Worm (Caenorhabditis elegans) whole organism, L2 larva: ENCODE data around the gene fbxa-15.
A peak's percentile ranks its signal among the peaks of the same experiment; 100 is the strongest.

ENCODE experiments used
- F13H6.1 ChIP-seq: sonication (generic microtip); optimal IDR thresholded peaks from 2 replicates; lab custom pipeline; 2016; ENCODE audit warnings: missing genetic modification characterization, missing compliant biosample characterization
- R02D3.7 ChIP-seq: fragments of 150-350 bp; optimal IDR thresholded peaks from 2 replicates; lab custom pipeline; 2014; ENCODE audit warnings: missing biosample characterization, missing genetic modification characterization
- Y55F3AM.14 ChIP-seq: fragments of 200-800 bp; sonication (Bioruptor generic); optimal IDR thresholded peaks from 2 replicates; lab custom pipeline; 2018; ENCODE audit warnings: mild to moderate bottlenecking, missing genetic modification characterization, missing compliant biosample characterization
- ZK546.5 ChIP-seq: sonication (generic microtip); optimal IDR thresholded peaks from 2 replicates; lab custom pipeline; 2017; ENCODE audit warnings: missing biosample characterization, missing genetic modification characterization
- alr-1 ChIP-seq: fragments of 150-350 bp; optimal IDR thresholded peaks from 2 replicates; lab custom pipeline; 2014; ENCODE audit warnings: missing biosample characterization, missing genetic modification characterization
- aly-2 ChIP-seq: fragments of 150-350 bp; optimal IDR thresholded peaks from 2 replicates; lab custom pipeline; 2014; ENCODE audit warnings: missing biosample characterization, missing genetic modification characterization
- ama-1 ChIP-seq: fragments of 150-350 bp; optimal IDR thresholded peaks from 2 replicates; lab custom pipeline; 2018; ENCODE audit warnings: inconsistent platforms
- blmp-1 ChIP-seq: sonication (generic microtip); optimal IDR thresholded peaks from 2 replicates; lab custom pipeline; 2017; ENCODE audit warnings: missing genetic modification characterization, mild to moderate bottlenecking, missing compliant biosample characterization, antibody characterized with exemption, moderate library complexity; ENCODE audit not compliant: insufficient read depth
- ceh-16 ChIP-seq: fragments of 150-350 bp; optimal IDR thresholded peaks from 2 replicates; lab custom pipeline; 2014; ENCODE audit warnings: missing biosample characterization, missing genetic modification characterization
- ceh-82 ChIP-seq: fragments of 150-350 bp; optimal IDR thresholded peaks from 2 replicates; lab custom pipeline; 2014; ENCODE audit warnings: missing biosample characterization, missing genetic modification characterization
- crh-2 ChIP-seq: sonication (generic microtip); optimal IDR thresholded peaks from 2 replicates; lab custom pipeline; 2017; ENCODE audit warnings: missing biosample characterization, missing genetic modification characterization
- dmd-4 ChIP-seq: sonication (generic microtip); optimal IDR thresholded peaks from 2 replicates; lab custom pipeline; 2017; ENCODE audit warnings: missing biosample characterization, missing genetic modification characterization
- egl-27 ChIP-seq: sonication (generic microtip); optimal IDR thresholded peaks from 3 replicates; lab custom pipeline; 2017; ENCODE audit warnings: missing biosample characterization, missing genetic modification reagents, missing genetic modification characterization
- fos-1 ChIP-seq: fragments of 150-350 bp; optimal IDR thresholded peaks from 2 replicates; lab custom pipeline; 2014; ENCODE audit warnings: missing biosample characterization, missing genetic modification characterization
- lin-11 ChIP-seq: fragments of 150-350 bp; sonication (generic microtip); optimal IDR thresholded peaks from 2 replicates; lab custom pipeline; 2014; ENCODE audit warnings: missing biosample characterization, missing genetic modification characterization, inconsistent platforms, mixed read lengths
- lsy-2 ChIP-seq, 2 experiments: fragments of 150-350 bp in 1 of 2; sonication (generic microtip) in 1 of 2; optimal IDR thresholded peaks; 2 replicates each; lab custom pipeline; 2014 to 2017; ENCODE audit warnings: missing biosample characterization in 2 of 2, missing genetic modification characterization in 2 of 2
- mab-5 ChIP-seq: fragments of 150-350 bp; optimal IDR thresholded peaks from 2 replicates; lab custom pipeline; 2014; ENCODE audit warnings: missing biosample characterization, missing genetic modification characterization
- mdl-1 ChIP-seq, 2 experiments: fragments of 150-350 bp in 1 of 2; sonication (generic microtip) in 1 of 2; optimal IDR thresholded peaks; 2 replicates each; lab custom pipeline; 2017; ENCODE audit warnings: missing biosample characterization in 2 of 2, missing genetic modification characterization in 2 of 2
- nhr-10 ChIP-seq: sonication (generic microtip); optimal IDR thresholded peaks from 2 replicates; lab custom pipeline; 2017; ENCODE audit warnings: missing biosample characterization, missing genetic modification characterization
- nhr-11 ChIP-seq: fragments of 150-350 bp; optimal IDR thresholded peaks from 2 replicates; lab custom pipeline; 2014; ENCODE audit warnings: missing biosample characterization, missing genetic modification characterization
- nhr-12 ChIP-seq: fragments of 150-350 bp; optimal IDR thresholded peaks from 2 replicates; lab custom pipeline; 2014; ENCODE audit warnings: missing biosample characterization, missing genetic modification characterization
- nhr-21 ChIP-seq: fragments of 150-350 bp; optimal IDR thresholded peaks from 2 replicates; lab custom pipeline; 2014; ENCODE audit warnings: missing biosample characterization, missing genetic modification characterization
- nhr-25 ChIP-seq: fragments of 150-350 bp; sonication (generic microtip); optimal IDR thresholded peaks from 3 replicates; lab custom pipeline; 2014; ENCODE audit warnings: missing biosample characterization, missing genetic modification characterization
- sma-9 ChIP-seq, 2 experiments: fragments of 150-350 bp in 1 of 2; sonication (generic microtip) in 1 of 2; optimal IDR thresholded peaks; 2 replicates each; lab custom pipeline; 2014 to 2016; ENCODE audit warnings: missing genetic modification characterization in 2 of 2, mild to moderate bottlenecking in 1 of 2, missing biosample characterization in 1 of 2, missing compliant biosample characterization in 1 of 2, missing genetic modification reagents in 1 of 2, moderate library complexity in 1 of 2
- snpc-4 ChIP-seq: fragments of 150-350 bp; optimal IDR thresholded peaks from 2 replicates; lab custom pipeline; 2014; ENCODE audit warnings: missing biosample characterization, missing genetic modification characterization
- unc-55 ChIP-seq: fragments of 150-350 bp; sonication (generic microtip); optimal IDR thresholded peaks from 3 replicates; lab custom pipeline; 2014; ENCODE audit warnings: missing biosample characterization, missing genetic modification reagents, missing genetic modification characterization
- ztf-1 ChIP-seq: fragments of 200-800 bp; sonication (Bioruptor generic); conservative IDR thresholded peaks from 2 replicates; pipeline ENCODE4 v1.3.6; 2022; ENCODE audit warnings: missing genetic modification characterization, missing compliant biosample characterization
- ztf-11 ChIP-seq: sonication (generic microtip); optimal IDR thresholded peaks from 2 replicates; lab custom pipeline; 2017; ENCODE audit warnings: missing biosample characterization, missing genetic modification characterization

Gene fbxa-15

DNA sequence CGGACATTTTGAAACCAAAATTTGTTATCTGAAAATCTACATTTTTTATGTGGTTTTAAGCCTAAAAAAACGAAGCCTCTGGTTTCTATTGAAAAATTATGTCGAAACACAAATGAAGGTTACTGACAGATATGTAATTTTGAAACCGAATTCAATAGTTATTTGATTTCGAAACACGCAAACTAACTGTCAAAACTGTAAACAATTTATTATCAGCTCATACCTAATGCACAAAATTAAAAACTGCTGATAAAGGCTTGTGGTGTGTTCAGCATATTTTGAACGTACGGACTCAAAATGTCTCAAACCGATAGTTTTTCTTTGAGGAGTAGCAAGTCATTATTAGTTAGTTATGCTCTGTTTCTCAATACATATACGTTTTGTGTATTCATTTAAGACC is 21.0 kb upstream of the fbxa-15 start, which contains the start of gene fbxa-26:
TSS of gene fbxa-26 (minus strand) at position 35 of the 400 bp plus-strand sequence.
- TF ChIP-seq fos-1 (tag; lab: Kevin White, UChicago) (peak; percentile 48), nhr-12 (tag; lab: Kevin White, UChicago) (no peak)
- TF ChIP-seq, all 48 proteins: peak for 1

DNA sequence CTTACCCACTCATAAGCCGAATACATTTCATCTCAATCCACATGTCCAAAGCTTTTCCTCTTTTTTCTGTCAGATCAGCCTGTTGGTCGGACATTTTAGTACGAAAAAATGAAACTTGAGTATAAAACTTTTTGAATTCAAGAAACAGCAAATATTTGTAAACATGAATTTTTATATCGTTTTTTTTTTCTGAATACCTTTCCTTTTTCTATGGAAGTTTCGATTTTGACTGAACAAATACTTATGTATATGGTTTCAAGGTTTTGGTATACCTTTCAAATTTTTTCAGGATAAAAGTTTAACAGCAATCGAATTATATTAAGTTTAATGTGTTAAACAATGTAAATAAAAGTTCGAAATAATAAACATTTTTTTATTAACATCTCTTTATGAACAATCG is 18.8 kb upstream of the fbxa-15 start, which contains the start of gene fbxa-5:
TSS of gene fbxa-5 (minus strand) at position 101 of the 400 bp plus-strand sequence.
- TF ChIP-seq nhr-12 (tag; lab: Kevin White, UChicago) (no peak), sma-9 (GFP tag; optimal IDR thresholded peaks at IDR 0.05; lab: Kevin White, UChicago) (no peak), sma-9 (tag; optimal IDR thresholded peaks at IDR 0.05; lab: Kevin White, UChicago) (no peak), ama-1 (no peak), nhr-11 (tag; lab: Kevin White, UChicago) (no peak), nhr-10 (tag; lab: Kevin White, UChicago) (no peak), ZK546.5 (tag; lab: Kevin White, UChicago) (no peak), ztf-1 (GFP tag; lab: Robert Waterston, UW) (no peak), nhr-25 (tag; lab: Kevin White, UChicago) (no peak), F13H6.1 (no peak), Y55F3AM.14 (GFP tag; lab: Kevin White, UChicago) (no peak), lsy-2 (tag; optimal IDR thresholded peaks at IDR 0.05; lab: Kevin White, UChicago) (no peak), lin-11 (no peak), snpc-4 (tag; lab: Kevin White, UChicago) (no peak), mab-5 (tag; lab: Kevin White, UChicago) (no peak), nhr-21 (tag; lab: Kevin White, UChicago) (no peak), aly-2 (tag; lab: Kevin White, UChicago) (no peak), unc-55 (no peak), blmp-1 (tag; lab: Kevin White, UChicago) (no peak), alr-1 (tag; lab: Kevin White, UChicago) (no peak), R02D3.7 (tag; lab: Kevin White, UChicago) (no peak)
- TF ChIP-seq, all 48 proteins: peak for 0

DNA sequence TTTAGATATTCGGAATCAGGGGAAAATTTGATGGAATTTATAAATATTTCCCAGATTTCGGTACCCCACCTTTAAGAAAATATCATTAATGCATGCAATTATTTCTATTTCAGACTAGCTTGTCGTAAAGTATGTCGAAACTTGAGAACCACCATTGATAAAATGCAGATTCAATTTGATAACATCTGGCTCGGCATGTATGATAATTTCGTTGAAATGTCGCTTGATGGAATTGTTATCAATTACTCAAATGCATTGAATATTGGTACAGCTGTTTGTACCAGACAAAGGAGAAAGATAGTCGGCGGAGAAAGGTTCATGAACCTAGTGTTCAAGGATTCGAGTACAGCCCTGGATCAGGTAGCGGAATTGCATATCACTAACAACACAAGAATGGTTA is 10.4 kb upstream of the fbxa-15 start, which contains the start of gene Y82E9BL.19:
TSS of gene Y82E9BL.19 (plus strand) at position 123 of the 400 bp plus-strand sequence.
- TF ChIP-seq blmp-1 (tag; lab: Kevin White, UChicago) = no peak
- no peak for TF ChIP-seq nhr-10 (tag; lab: Kevin White, UChicago)
- no peak for TF ChIP-seq crh-2 (tag; lab: Kevin White, UChicago)
- TF ChIP-seq ceh-16 (tag; lab: Kevin White, UChicago) = no peak
- TF ChIP-seq Y55F3AM.14 (GFP tag; lab: Kevin White, UChicago) = no peak
- TF ChIP-seq ztf-11 (tag; lab: Kevin White, UChicago) = no peak
- peak; percentile 60 for TF ChIP-seq fos-1 (tag; lab: Kevin White, UChicago)
- no peak for TF ChIP-seq egl-27 (tag; lab: Kevin White, UChicago)
- TF ChIP-seq ama-1 = no peak

DNA sequence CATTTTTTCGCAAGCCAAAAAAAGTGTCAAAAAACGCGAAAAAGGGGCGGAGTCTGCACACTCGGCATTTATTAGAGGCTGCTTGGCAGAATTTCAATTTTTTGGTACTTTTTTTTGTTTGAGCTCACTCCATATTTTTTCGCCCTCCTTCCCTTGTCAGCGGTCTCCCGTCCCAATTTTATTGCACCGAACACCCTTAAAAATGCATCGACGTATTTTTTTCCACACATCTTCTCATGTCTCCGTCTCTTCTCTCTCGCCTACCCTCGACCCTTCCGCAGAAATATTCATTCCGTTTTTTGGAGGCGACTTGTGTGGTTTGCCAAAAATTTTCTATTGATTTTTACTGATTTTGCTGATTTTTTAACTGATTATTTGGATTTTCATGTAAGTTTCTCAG is 5.0 kb upstream of the fbxa-15 start, which contains the start of gene Y82E9BL.18:
TSS of gene Y82E9BL.18 (plus strand) at position 301 of the 400 bp plus-strand sequence.
- TF ChIP-seq mdl-1 (tag; optimal IDR thresholded peaks at IDR 0.05; lab: Kevin White, UChicago) (no peak), ceh-82 (no peak), nhr-11 (tag; lab: Kevin White, UChicago) (no peak), crh-2 (tag; lab: Kevin White, UChicago) (no peak), ceh-16 (tag; lab: Kevin White, UChicago) (no peak), nhr-10 (tag; lab: Kevin White, UChicago) (no peak), ztf-1 (GFP tag; lab: Robert Waterston, UW) (no peak)

DNA sequence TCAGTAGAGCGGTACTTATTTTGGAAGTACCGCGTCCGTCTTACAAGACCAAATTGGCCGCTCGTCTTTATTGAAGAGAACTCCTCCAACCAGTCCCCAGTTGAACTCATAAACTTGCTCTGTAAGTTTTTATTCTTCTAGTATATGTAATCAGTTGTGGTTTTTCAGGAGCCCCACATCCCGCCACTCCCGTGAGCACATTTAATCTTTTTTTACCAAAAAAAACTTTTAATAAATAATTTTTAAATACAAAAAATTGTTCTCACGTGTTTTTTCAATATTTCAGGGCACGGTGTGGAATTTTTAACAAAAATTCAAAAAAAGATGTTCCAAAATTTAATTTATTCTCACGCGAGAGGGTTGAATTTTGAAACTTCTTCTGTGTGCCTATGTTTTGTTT is 3.1 kb upstream of the fbxa-15 start, which contains the start of gene fbxa-14:
TSS of gene fbxa-14 (minus strand) at position 101 of the 400 bp plus-strand sequence.
- TF ChIP-seq ceh-82 = no peak
- TF ChIP-seq ceh-16 (tag; lab: Kevin White, UChicago) = no peak
- no peak for TF ChIP-seq nhr-21 (tag; lab: Kevin White, UChicago)
- no peak for TF ChIP-seq crh-2 (tag; lab: Kevin White, UChicago)
- TF ChIP-seq blmp-1 (tag; lab: Kevin White, UChicago) = no peak
- TF ChIP-seq, all 48 proteins: peak for 0

DNA sequence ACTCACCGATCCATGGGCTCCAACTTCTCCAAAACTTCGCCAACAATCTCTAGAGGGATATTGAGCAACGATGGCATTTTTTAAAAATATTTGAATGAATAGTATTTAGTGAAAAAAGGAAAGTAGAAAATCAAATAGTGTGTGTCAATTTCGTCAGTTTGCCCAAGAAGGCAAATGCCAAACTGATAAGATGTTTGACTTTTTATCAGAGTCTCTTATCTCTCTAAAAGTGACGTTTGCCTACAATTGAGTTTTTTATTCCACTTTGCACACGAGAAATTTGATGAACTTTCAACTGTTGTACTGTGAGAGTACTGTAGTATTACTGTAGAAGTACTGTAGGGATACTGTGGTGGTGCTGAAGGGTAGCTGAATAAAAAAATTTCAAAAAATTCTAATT is 2.1 kb upstream of the fbxa-15 start:
- TF ChIP-seq dmd-4 (no peak), sma-9 (GFP tag; optimal IDR thresholded peaks at IDR 0.05; lab: Kevin White, UChicago) (peak; percentile 42), sma-9 (tag; optimal IDR thresholded peaks at IDR 0.05; lab: Kevin White, UChicago) (no peak), fos-1 (tag; lab: Kevin White, UChicago) (peak; percentile 89), crh-2 (tag; lab: Kevin White, UChicago) (peak; percentile 1)
- TF ChIP-seq, all 48 proteins: peak for 3
